Worm (Caenorhabditis elegans): ENCODE results near the gene F23D12.11.

DNA sequence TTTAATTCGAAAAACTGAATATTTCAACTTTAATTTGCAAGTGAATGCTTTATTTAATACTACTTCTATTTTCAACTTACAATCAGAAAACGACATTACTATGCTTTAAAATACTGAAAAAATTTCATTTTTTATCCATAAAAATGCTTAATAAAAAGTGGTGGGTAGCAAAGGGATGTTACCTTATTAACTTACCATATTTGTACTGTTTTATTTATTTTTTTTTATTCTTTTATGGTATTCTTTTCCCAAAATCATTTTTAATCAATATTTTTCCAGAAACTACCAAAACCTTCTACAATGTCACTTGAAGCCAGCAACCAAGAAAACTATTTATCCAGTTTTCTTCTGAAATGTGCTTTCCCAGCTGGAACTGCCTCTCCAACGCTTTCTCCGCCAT lies 41.6 kb downstream of the F23D12.11 start, which contains the start of gene Y60A9.3:
- TF ChIP-seq scrt-1 (GFP tag; IDR thresholded peaks at IDR 0.05), result no peak
- TF ChIP-seq ama-1 (optimal IDR thresholded peaks at IDR 0.05), result no peak

Measured in whole organism, early embryonic.